Worm (Caenorhabditis elegans) whole organism, L4 larva: Measurements from ENCODE around the gene wdr-62.
A peak's percentile ranks its signal among the peaks of the same experiment; 100 is the strongest.

Experiments used
- F37D6.2 ChIP-seq: sonication (generic microtip); optimal IDR thresholded peaks from 2 replicates; lab custom pipeline; 2016; ENCODE audit warnings: mild to moderate bottlenecking, missing genetic modification characterization, missing compliant biosample characterization
- ama-1 ChIP-seq: fragments of 150-350 bp; optimal IDR thresholded peaks from 2 replicates; lab custom pipeline; 2014; ENCODE audit warnings: inconsistent platforms, mixed read lengths
- ceh-62 ChIP-seq: sonication (generic microtip); optimal IDR thresholded peaks from 2 replicates; lab custom pipeline; 2017; ENCODE audit warnings: missing biosample characterization, missing genetic modification characterization
- ces-1 ChIP-seq: fragments of 150-350 bp; sonication (generic microtip); optimal IDR thresholded peaks from 4 replicates; lab custom pipeline; 2014; ENCODE audit warnings: missing biosample characterization, missing genetic modification reagents, missing genetic modification characterization
- ctbp-1 ChIP-seq: fragments of 200-800 bp; sonication (Bioruptor generic); IDR thresholded peaks from 2 replicates; pipeline ENCODE4 v1.3.6; 2022; ENCODE audit warnings: missing genetic modification reagents, missing genetic modification characterization, missing compliant biosample characterization
- hlh-30 ChIP-seq: sonication (generic microtip); optimal IDR thresholded peaks from 2 replicates; lab custom pipeline; 2017; ENCODE audit warnings: antibody characterized with exemption, mild to moderate bottlenecking, missing genetic modification characterization, missing compliant biosample characterization; ENCODE audit not compliant: insufficient read depth
- lim-7 ChIP-seq: fragments of 200-800 bp; sonication (Bioruptor generic); IDR thresholded peaks from 2 replicates; pipeline ENCODE4 v1.3.6; 2022; ENCODE audit warnings: missing genetic modification characterization, missing compliant biosample characterization
- nhr-11 ChIP-seq: fragments of 150-350 bp; optimal IDR thresholded peaks from 2 replicates; lab custom pipeline; 2014; ENCODE audit warnings: missing biosample characterization, missing genetic modification characterization
- nhr-48 ChIP-seq: sonication (generic microtip); optimal IDR thresholded peaks from 2 replicates; lab custom pipeline; 2016; ENCODE audit warnings: mild to moderate bottlenecking, missing genetic modification characterization, missing compliant biosample characterization
- pha-4 ChIP-seq, 2 experiments: fragments of 150-350 bp in 1 of 2; fragments of 200-800 bp in 1 of 2; sonication (Bioruptor generic) in 1 of 2; IDR thresholded peaks in 1 of 2; optimal IDR thresholded peaks in 1 of 2; 2 replicates each; pipeline versions ENCODE4 v1.3.6 to Lab custom; 2014 to 2022; ENCODE audit warnings: missing genetic modification characterization in 2 of 2, missing genetic modification reagents in 2 of 2, missing biosample characterization in 1 of 2, missing compliant biosample characterization in 1 of 2
- unc-39 ChIP-seq: sonication (generic microtip); optimal IDR thresholded peaks from 2 replicates; lab custom pipeline; 2017; ENCODE audit warnings: missing biosample characterization, missing genetic modification characterization
- vab-7 ChIP-seq: fragments of 200-800 bp; sonication (Bioruptor generic); IDR thresholded peaks from 2 replicates; pipeline ENCODE4 v1.3.6; 2022; ENCODE audit warnings: missing genetic modification reagents, missing genetic modification characterization, missing compliant biosample characterization
- zag-1 ChIP-seq: fragments of 150-350 bp; optimal IDR thresholded peaks from 2 replicates; lab custom pipeline; 2014; ENCODE audit warnings: missing biosample characterization, missing genetic modification characterization

DNA sequence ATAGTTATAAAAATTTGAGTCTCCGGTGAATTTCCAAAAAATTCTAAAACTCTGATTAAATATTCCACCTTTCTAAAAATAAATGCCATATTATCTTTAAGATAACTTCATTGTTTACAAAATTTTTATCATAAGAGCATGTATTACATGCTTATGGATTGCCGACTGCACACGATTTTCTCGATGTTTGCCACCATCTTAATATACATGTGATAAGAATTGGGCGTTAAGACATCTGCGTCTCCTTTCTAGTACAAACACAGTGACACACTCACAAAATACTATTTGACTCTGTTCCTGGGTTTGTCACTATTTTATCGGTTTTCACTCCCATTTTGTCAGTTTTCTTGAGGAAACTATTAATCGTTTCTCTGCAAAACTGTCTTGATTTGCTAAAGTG, 739 bp upstream of the wdr-62 start:
- TF ChIP-seq zag-1: no peak
- TF ChIP-seq ama-1 (lab: Kevin White, UChicago): no peak
- no peak for TF ChIP-seq ctbp-1 (GFP tag; lab: Robert Waterston, UW)
- TF ChIP-seq F37D6.2 (tag; lab: Kevin White, UChicago): no peak
- no peak for TF ChIP-seq nhr-48 (tag; lab: Kevin White, UChicago)
- no peak for TF ChIP-seq nhr-11
- TF ChIP-seq vab-7 (GFP tag; lab: Robert Waterston, UW): no peak
- TF ChIP-seq pha-4 (GFP tag; IDR thresholded peaks at IDR 0.05; lab: Robert Waterston, UW): no peak
- no peak for TF ChIP-seq pha-4 (tag; optimal IDR thresholded peaks at IDR 0.05; lab: Kevin White, UChicago)
- no peak for TF ChIP-seq ceh-62 (tag; lab: Kevin White, UChicago)
- TF ChIP-seq ces-1: no peak
- no peak for TF ChIP-seq unc-39
- no peak for TF ChIP-seq lim-7 (GFP tag; lab: Robert Waterston, UW)
- peak; percentile 72 for TF ChIP-seq hlh-30 (tag; lab: Kevin White, UChicago)
